Fruit fly (Drosophila melanogaster): Measurements from ENCODE around the gene CG43350.

The CG43350 gene

DNA sequence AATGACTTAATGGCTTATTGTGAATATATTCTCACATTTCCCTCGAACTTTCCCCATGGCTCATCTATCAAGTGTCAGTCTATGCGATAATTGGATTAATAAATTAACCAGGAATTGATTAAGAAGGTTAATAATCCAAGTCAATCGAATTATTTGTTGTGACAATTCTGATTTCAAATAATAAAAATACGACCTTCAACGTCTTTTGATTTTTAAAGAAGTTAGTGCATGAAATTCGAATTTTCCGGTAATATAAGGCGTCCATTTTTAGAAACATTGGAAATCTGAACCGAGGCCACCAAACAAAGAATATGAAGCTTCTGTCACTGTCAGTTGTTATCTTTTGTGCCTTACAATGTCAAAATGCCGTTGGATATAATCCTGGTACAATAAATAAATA is at the start of gene CG43350:
TSS of gene CG43350 (plus strand) at position 301 of the 400 bp plus-strand sequence.
- TF ChIP-seq Dll (optimal IDR thresholded peaks at IDR 0.05) = no peak
- TF ChIP-seq EcR (GFP tag; optimal IDR thresholded peaks at IDR 0.05) = no peak
- TF ChIP-seq pan (optimal IDR thresholded peaks at IDR 0.05) = no peak
- no peak for TF ChIP-seq usp (GFP tag; optimal IDR thresholded peaks at IDR 0.05)
- no peak for TF ChIP-seq CG8478 (optimal IDR thresholded peaks at IDR 0.05)
- TF ChIP-seq psq (optimal IDR thresholded peaks at IDR 0.05) = no peak

DNA sequence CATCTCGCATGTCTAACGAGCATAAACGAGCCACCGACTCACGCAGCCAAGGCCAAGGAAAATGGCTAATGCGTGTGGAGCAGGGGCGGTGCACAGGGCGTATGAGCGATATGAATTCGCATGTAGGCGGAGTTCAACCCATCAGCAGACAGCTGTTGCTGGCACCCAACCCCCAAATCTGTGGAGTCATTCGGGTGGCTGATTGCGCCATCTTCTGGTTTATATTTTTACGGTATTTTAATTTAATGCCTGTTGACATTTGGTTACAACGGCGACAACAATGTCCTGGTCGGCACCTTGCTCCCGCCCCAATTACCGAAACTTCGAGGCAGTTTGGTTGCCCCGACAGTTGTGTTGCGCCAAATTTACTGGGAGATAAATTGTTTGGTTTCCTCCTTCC is 28.3 kb upstream of the CG43350 start:
- TF ChIP-seq psq (optimal IDR thresholded peaks at IDR 0.05) = no peak
- TF ChIP-seq EcR (GFP tag; optimal IDR thresholded peaks at IDR 0.05) = no peak
- no peak for TF ChIP-seq pan (optimal IDR thresholded peaks at IDR 0.05)
- TF ChIP-seq CG8478 (optimal IDR thresholded peaks at IDR 0.05) = no peak
- no peak for TF ChIP-seq Dll (optimal IDR thresholded peaks at IDR 0.05)
- no peak for TF ChIP-seq usp (GFP tag; optimal IDR thresholded peaks at IDR 0.05)

DNA sequence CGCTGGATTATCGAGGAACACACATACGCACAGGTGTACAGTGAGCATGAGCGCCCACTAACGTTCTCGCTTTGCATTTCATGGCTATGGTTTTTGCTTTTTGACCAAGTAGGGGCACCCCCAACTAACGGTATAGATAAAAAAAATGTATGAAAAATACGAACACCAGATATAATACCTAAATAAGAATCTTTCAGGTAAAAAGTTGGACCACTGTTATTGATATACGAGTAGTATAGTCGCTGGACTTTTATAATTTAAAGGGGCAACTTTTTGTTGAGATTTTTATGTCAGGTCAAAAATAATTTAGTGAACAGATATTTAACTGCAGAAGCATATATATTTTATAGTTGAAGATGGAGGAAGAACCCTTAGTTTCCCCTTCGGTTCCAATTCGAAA is 21.9 kb upstream of the CG43350 start, which contains the start of gene CG17005:
TSS of gene CG17005 (plus strand) at position 301 of the 400 bp plus-strand sequence.
- no peak for TF ChIP-seq usp (GFP tag; optimal IDR thresholded peaks at IDR 0.05)

DNA sequence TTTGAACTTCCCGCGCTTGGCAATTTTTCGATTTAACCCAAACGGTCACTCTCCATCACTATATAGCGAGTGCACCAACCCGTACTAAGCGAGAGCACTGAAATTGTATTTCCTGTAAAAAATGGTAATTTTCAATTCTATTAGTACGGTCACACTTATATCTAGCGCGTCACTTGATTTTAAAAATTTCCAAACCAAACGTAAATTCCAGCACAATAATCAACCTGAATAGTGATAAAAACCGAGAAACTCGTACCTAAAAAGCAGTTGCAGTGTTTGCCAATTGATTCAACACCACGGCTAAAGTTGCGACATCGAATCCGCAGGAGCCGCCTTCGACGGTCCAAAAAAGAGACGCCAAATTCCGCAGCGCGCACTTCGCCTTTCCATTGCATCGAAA is 18.7 kb upstream of the CG43350 start, which contains the start of gene Cks30A:
TSS of gene Cks30A (plus strand) at position 136 of the 400 bp plus-strand sequence.
- TF ChIP-seq usp (GFP tag; optimal IDR thresholded peaks at IDR 0.05) (no peak), EcR (GFP tag; optimal IDR thresholded peaks at IDR 0.05) (no peak), pan (optimal IDR thresholded peaks at IDR 0.05) (no peak), Dll (optimal IDR thresholded peaks at IDR 0.05) (no peak), CG8478 (optimal IDR thresholded peaks at IDR 0.05) (no peak), psq (optimal IDR thresholded peaks at IDR 0.05) (no peak)

DNA sequence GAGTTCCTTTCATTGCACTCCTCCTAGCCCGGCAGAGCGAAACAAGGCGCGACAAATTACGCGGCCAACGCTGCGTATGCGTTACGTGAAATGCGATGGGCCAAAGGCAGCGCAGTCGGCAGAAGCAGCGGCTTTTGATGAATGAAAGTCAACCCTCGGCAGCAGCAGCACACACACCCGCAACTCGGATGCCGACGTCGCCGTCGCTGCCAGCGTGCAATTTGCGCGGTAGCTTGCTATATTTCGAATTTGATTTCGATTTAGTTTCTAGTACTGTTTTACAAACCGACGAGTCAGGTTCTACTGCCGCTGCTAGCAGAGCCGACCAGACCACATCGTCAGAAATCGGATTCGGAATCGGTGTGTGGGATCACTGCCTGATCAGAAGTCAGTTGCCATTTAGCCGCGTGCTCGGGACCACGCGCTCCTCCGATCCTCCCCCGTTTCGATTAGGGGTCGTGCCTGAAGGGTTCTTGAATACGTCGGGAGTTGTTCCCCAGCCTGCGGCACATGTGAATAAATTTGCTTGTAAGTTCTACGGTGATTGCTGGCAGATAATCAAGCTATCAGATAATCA is 16.0 kb upstream of the CG43350 start, which contains the start of gene Eaat1:
TSS of gene Eaat1 (plus strand) at position 268 of the 577 bp plus-strand sequence.
- TF ChIP-seq pan (optimal IDR thresholded peaks at IDR 0.05) = no peak
- TF ChIP-seq usp (GFP tag; optimal IDR thresholded peaks at IDR 0.05) = no peak
- TF ChIP-seq EcR (GFP tag; optimal IDR thresholded peaks at IDR 0.05) = no peak
- TF ChIP-seq CG8478 (optimal IDR thresholded peaks at IDR 0.05) = no peak
- TF ChIP-seq Dll (optimal IDR thresholded peaks at IDR 0.05) = no peak
- no peak for TF ChIP-seq psq (optimal IDR thresholded peaks at IDR 0.05)

DNA sequence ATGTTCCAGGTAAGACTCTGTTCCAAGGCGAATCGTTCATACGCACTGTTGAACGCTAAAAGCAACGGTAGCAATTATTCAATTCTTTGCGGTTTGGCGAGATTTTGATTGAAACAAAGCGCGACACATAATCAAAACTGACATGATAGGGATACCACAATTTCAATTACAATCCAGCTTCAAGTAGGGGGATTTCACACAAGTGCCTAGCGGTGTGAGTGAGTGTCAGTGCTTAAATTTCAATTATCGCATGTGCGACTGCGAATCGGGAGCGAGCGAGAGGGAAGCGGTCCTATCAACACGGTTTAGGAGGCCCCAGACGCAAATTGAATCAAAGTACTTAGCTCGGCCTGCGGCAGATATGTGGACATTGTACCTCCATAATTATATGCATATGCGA is 10.5 kb upstream of the CG43350 start:
- no peak for TF ChIP-seq CG8478 (optimal IDR thresholded peaks at IDR 0.05)

DNA sequence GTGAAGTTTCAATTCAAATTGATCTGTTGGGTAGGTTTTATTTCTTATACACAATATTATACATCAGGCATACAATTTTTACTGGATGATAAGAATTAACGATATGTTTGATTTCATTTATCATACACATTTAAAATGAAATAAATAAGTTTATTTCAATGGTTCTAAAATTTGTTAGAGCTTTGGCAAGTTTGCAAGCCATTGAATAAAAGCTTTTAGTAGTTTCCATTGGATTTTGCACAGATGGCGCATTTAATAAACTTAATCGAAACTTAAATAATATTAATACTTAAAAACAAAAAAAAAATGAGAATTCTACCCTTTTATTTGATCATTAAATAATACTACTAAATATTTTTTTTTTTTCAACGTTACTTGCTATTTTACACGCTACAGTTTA is 7.4 kb upstream of the CG43350 start:
- no peak for TF ChIP-seq pan (optimal IDR thresholded peaks at IDR 0.05)
- no peak for TF ChIP-seq psq (optimal IDR thresholded peaks at IDR 0.05)
- TF ChIP-seq EcR (GFP tag; optimal IDR thresholded peaks at IDR 0.05) = no peak
- TF ChIP-seq CG8478 (optimal IDR thresholded peaks at IDR 0.05) = no peak
- TF ChIP-seq usp (GFP tag; optimal IDR thresholded peaks at IDR 0.05) = no peak

DNA sequence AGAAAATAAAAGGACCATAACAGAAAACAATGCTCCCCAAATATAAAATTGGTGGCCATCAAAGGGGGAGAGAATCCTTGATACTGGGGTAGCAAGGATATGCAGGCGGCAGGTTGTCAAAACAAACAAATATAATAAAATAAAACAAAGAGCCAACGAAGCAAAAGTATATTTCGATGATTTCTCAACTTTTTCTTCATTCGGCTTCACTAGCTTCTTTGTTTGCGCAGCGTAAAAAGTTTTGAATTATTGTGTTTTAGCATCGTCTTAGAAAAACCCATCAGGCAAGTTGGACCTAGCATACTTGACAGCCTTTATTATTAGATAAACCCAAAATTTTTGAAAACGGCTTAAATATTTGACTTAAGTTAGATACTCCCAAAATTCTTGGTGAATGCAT is 6.8 kb upstream of the CG43350 start, which contains the start of gene CG3748:
TSS of gene CG3748 (plus strand) at position 301 of the 400 bp plus-strand sequence.
- TF ChIP-seq usp (GFP tag; optimal IDR thresholded peaks at IDR 0.05) (no peak), pan (optimal IDR thresholded peaks at IDR 0.05) (no peak), EcR (GFP tag; optimal IDR thresholded peaks at IDR 0.05) (no peak), psq (optimal IDR thresholded peaks at IDR 0.05) (no peak), Dll (optimal IDR thresholded peaks at IDR 0.05) (no peak), CG8478 (optimal IDR thresholded peaks at IDR 0.05) (no peak)

DNA sequence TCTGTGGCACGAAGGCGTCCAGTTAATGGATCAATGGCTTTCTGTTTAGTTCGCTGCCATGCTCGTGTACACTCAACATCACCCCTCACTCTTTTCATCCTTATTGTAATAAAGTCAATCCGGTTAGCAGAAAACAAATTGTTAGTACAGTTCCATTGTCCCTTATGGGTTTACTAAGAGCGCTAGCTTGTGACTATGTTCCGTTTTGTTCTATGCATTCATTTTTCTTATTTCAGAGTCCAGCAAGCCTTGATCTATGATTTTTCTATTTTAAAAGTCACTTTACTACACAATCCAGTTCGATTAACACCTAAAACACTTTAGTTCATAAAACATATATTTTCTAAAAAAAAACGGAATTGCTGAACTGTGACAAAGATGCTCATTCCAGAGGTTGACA is 824 bp downstream of the CG43350 start, which contains the start of gene CG13110:
TSS of gene CG13110 (plus strand) at position 301 of the 400 bp plus-strand sequence.
- TF ChIP-seq Dll (optimal IDR thresholded peaks at IDR 0.05) (no peak), EcR (GFP tag; optimal IDR thresholded peaks at IDR 0.05) (no peak), CG8478 (optimal IDR thresholded peaks at IDR 0.05) (no peak)

DNA sequence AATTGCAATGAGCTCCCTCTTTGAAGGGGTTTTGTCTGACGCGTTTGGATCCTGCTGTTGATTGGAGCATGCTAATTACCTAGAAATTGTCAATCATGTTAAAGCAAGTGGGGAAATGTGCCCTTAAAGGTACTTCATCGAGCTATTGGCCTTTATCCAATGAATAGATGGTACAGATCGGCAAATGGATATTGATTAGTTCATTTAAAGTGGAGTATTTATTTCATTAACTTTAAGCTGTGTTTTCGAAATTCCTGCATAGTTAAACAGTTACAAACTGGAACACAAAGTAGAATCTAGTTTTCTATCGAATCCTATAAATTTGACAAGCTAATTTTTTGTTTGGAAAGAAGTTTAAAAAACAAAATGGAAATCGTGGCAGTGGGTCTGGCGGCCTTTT is 18.0 kb downstream of the CG43350 start, which contains the start of gene CG34181:
TSS of gene CG34181 (plus strand) at position 301 of the 400 bp plus-strand sequence.
- TF ChIP-seq psq (optimal IDR thresholded peaks at IDR 0.05) = no peak
- no peak for TF ChIP-seq pan (optimal IDR thresholded peaks at IDR 0.05)
- TF ChIP-seq usp (GFP tag; optimal IDR thresholded peaks at IDR 0.05) = no peak

DNA sequence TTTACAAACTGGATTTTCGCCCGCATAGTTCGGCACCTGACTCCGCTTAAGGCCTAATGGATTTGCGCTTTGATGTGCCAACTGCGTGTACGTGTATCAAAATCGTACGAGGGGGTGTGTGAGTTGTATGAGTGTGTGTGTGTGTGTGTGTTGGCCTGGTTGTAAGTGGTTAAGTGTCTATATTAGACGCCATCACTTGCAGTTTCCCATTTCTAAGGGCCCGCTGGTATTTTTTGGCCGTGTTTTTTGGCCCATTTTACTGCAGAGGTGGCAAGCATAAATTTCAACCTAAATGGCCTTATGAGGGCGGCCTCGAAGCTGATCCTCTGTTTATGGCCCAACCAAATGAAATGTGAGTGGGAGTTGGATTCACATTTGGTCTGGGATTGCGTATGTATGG is 20.4 kb downstream of the CG43350 start:
- TF ChIP-seq Dll (optimal IDR thresholded peaks at IDR 0.05) (no peak), CG8478 (optimal IDR thresholded peaks at IDR 0.05) (no peak)

DNA sequence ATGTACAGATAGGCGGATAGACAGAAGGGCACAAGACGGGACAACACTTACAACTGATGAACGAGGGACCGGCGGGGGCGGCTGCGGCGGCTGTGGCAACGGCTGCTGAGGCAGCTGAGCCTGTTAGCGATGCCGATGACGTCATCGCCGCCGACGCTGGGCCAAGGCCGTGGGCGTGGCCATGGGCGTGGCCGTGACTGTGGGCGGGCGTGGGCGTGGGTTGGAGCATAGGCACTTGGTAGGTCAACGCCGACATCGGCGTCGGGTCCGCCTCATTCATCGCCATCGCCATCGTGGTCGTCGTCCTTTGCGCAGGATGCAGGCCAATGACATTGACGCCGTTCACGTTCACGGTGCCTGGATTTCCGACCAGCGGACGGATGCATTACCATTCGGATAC is 28.4 kb downstream of the CG43350 start:
- TF ChIP-seq CG8478 (optimal IDR thresholded peaks at IDR 0.05) = no peak
- no peak for TF ChIP-seq usp (GFP tag; optimal IDR thresholded peaks at IDR 0.05)
- TF ChIP-seq pan (optimal IDR thresholded peaks at IDR 0.05) = no peak
- TF ChIP-seq psq (optimal IDR thresholded peaks at IDR 0.05) = no peak
- no peak for TF ChIP-seq EcR (GFP tag; optimal IDR thresholded peaks at IDR 0.05)
- TF ChIP-seq Dll (optimal IDR thresholded peaks at IDR 0.05) = no peak

DNA sequence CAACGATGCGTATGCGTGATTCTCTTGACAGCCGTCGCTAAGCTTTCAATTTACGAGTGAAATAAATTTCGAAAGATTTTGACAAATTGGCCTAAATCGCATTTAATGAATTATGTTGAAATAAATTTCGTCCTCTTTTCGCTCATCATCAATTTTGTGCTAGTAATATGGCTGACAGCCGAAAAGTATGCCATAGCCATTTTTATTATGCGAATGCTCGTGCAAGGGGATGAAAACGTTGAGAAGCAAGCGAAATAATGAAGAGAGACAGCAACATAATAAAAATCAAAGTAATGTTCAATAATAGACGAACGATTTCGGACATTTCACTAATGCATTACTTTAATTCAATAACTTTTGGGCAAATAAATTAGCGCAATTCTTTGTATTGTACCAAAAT is 36.9 kb downstream of the CG43350 start:
- TF ChIP-seq CG8478 (optimal IDR thresholded peaks at IDR 0.05) (no peak), usp (GFP tag; optimal IDR thresholded peaks at IDR 0.05) (no peak), EcR (GFP tag; optimal IDR thresholded peaks at IDR 0.05) (no peak), Dll (optimal IDR thresholded peaks at IDR 0.05) (no peak), psq (optimal IDR thresholded peaks at IDR 0.05) (no peak), pan (optimal IDR thresholded peaks at IDR 0.05) (no peak)
